Fruit fly (Drosophila melanogaster): Measurements from ENCODE around the gene CG34015.
A peak's percentile ranks its signal among the peaks of the same experiment; 100 is the strongest.

Gene CG34015

DNA sequence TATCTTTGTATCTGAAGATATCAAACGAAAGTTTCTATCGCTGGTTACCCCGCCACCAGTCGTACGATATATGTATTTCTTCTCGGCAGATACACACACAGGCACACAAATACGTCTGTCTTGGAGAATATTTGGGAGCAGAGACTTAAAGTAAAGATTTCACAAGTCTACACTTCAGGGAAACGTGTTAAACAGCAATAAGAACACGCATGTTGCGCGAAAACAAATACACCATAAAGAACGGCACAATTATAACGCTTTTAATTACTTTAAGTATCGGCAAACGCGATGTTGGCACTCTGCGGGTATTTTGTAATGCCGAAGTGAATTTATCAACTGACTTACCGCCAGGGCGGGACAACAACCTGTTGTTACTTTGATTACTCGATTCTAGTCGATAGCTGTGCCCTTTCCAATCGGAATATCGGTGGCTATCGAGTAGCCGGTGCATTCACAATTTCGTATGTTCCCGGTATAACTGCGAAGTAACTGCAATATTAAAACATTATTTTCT, 26.1 kb downstream of the CG34015 start, which contains the start of gene AnxB11 (continued):
- TF ChIP-seq Eip74EF (GFP tag; optimal IDR thresholded peaks at IDR 0.05): peak in 1 of 2 experiments; percentile 20
- no peak for TF ChIP-seq CG3838 (GFP tag; optimal IDR thresholded peaks at IDR 0.05)
- no peak for TF ChIP-seq ewg (GFP tag; optimal IDR thresholded peaks at IDR 0.05)
- no peak for TF ChIP-seq salm (tag; optimal IDR thresholded peaks at IDR 0.05)
- peak; percentile 74 for TF ChIP-seq HLH4C (GFP tag; IDR thresholded peaks at IDR 0.05; ENCODE audit: partially characterized antibody)
- TF ChIP-seq CG32767 (GFP tag; IDR thresholded peaks at IDR 0.05): peak; percentile 52; the same call in 1 of the 2 replicates
- TF ChIP-seq CG8290 (GFP tag; optimal IDR thresholded peaks at IDR 0.05): no peak
- TF ChIP-seq CG8290 (tag; optimal IDR thresholded peaks at IDR 0.05): peak in 1 of 2 experiments; percentile 14
- peak; percentile 10 for TF ChIP-seq oc (tag; optimal IDR thresholded peaks at IDR 0.05)
- TF ChIP-seq CG31441 (GFP tag; IDR thresholded peaks at IDR 0.05): no peak
- TF ChIP-seq bab2 (GFP tag; optimal IDR thresholded peaks at IDR 0.05): no peak
- TF ChIP-seq peb (GFP tag; IDR thresholded peaks at IDR 0.05): no peak
- TF ChIP-seq CG16813 (GFP tag; IDR thresholded peaks at IDR 0.05; ENCODE audit: partially characterized antibody): peak; percentile 14; the same call in 2 of the 3 replicates
- TF ChIP-seq Bgb (GFP tag; IDR thresholded peaks at IDR 0.05; ENCODE audit: partially characterized antibody): peak; percentile 58
- TF ChIP-seq Lhr (GFP tag; optimal IDR thresholded peaks at IDR 0.05): no peak
- peak; percentile 23 for TF ChIP-seq CG2712 (tag; optimal IDR thresholded peaks at IDR 0.05)
- peak; percentile 84 for TF ChIP-seq CG7963 (GFP tag; IDR thresholded peaks at IDR 0.05; ENCODE audit: partially characterized antibody)
- no peak for TF ChIP-seq twi (tag; optimal IDR thresholded peaks at IDR 0.05)
- TF ChIP-seq Dll (GFP tag; IDR thresholded peaks at IDR 0.05; ENCODE audit: partially characterized antibody): peak; percentile 70
- no peak for TF ChIP-seq fu2 (GFP tag; optimal IDR thresholded peaks at IDR 0.05)
- peak; percentile 37; the same call in 1 of the 3 replicates for TF ChIP-seq zen2 (GFP tag; IDR thresholded peaks at IDR 0.05; ENCODE audit: partially characterized antibody)
- TF ChIP-seq CG34224 (GFP tag; IDR thresholded peaks at IDR 0.05; ENCODE audit: partially characterized antibody): peak; percentile 45; the same call in 2 of the 3 replicates
- TF ChIP-seq tna (GFP tag; IDR thresholded peaks at IDR 0.05; ENCODE audit: partially characterized antibody): peak; percentile 68
- no peak for TF ChIP-seq maf-S (GFP tag; optimal IDR thresholded peaks at IDR 0.05)
- TF ChIP-seq lbe (GFP tag; optimal IDR thresholded peaks at IDR 0.05): peak; percentile 11
- no peak for TF ChIP-seq Hr78 (GFP tag; optimal IDR thresholded peaks at IDR 0.05)
- peak; percentile 7 for TF ChIP-seq CG10979 (tag; optimal IDR thresholded peaks at IDR 0.05)
- no peak for TF ChIP-seq CG12104 (GFP tag; optimal IDR thresholded peaks at IDR 0.05)
- no peak for TF ChIP-seq slp2 (GFP tag; optimal IDR thresholded peaks at IDR 0.05)
- TF ChIP-seq gro (GFP tag; optimal IDR thresholded peaks at IDR 0.05): no peak
- TF ChIP-seq C15 (GFP tag; IDR thresholded peaks at IDR 0.05): no peak
- TF ChIP-seq CG8924 (tag; optimal IDR thresholded peaks at IDR 0.05): peak; percentile 8
- no peak for TF ChIP-seq gcm2 (GFP tag; optimal IDR thresholded peaks at IDR 0.05)
- no peak for TF ChIP-seq CG12155 (GFP tag; optimal IDR thresholded peaks at IDR 0.05)
- peak; percentile 76 for TF ChIP-seq ato (GFP tag; IDR thresholded peaks at IDR 0.05; ENCODE audit: partially characterized antibody)
- peak; percentile 86 for TF ChIP-seq CG1529 (GFP tag; optimal IDR thresholded peaks at IDR 0.05)
- no peak for TF ChIP-seq so (GFP tag; IDR thresholded peaks at IDR 0.05)
- TF ChIP-seq Dbx (GFP tag; IDR thresholded peaks at IDR 0.05): no peak
- TF ChIP-seq CG16863 (GFP tag; optimal IDR thresholded peaks at IDR 0.05): peak; percentile 2
- peak; percentile 26 for TF ChIP-seq CG3995 (GFP tag; optimal IDR thresholded peaks at IDR 0.05)
- peak; percentile 88 for TF ChIP-seq CG7928 (GFP tag; optimal IDR thresholded peaks at IDR 0.05)
- no peak for TF ChIP-seq CG13123 (GFP tag; optimal IDR thresholded peaks at IDR 0.05)
- no peak for TF ChIP-seq CG17385 (GFP tag; optimal IDR thresholded peaks at IDR 0.05)
- no peak for TF ChIP-seq CG13624 (GFP tag; optimal IDR thresholded peaks at IDR 0.05)
- TF ChIP-seq fd102C (GFP tag; optimal IDR thresholded peaks at IDR 0.05): no peak
- TF ChIP-seq Awh (GFP tag; IDR thresholded peaks at IDR 0.05): 0 out of 2 replicates have a peak, but pooled peaks have one; percentile 7
- peak; percentile 76 for TF ChIP-seq Med (GFP tag)
- peak; percentile 25 for TF ChIP-seq pzg (GFP tag; optimal IDR thresholded peaks at IDR 0.05)
- TF ChIP-seq sob (GFP tag; IDR thresholded peaks at IDR 0.05): peak; percentile 26; the same call in 1 of the 2 replicates
